Fruit fly (Drosophila melanogaster): ENCODE results near the gene Rpt2.

The Rpt2 gene

dm6 chr3R:23920874-23921539, 10.4 kb downstream of the Rpt2 start (continued):
- no peak for TF ChIP-seq hkb (optimal IDR thresholded peaks at IDR 0.05)
- no peak; the same call in 1 of the 2 replicates for TF ChIP-seq hkb (GFP tag; IDR thresholded peaks at IDR 0.05)
- no peak for TF ChIP-seq Hr78 (GFP tag; optimal IDR thresholded peaks at IDR 0.05)
- no peak for TF ChIP-seq CG7357 (GFP tag; IDR thresholded peaks at IDR 0.05)
- TF ChIP-seq CG12236 (GFP tag; optimal IDR thresholded peaks at IDR 0.05), result no peak
- no peak for TF ChIP-seq CG4282 (GFP tag; optimal IDR thresholded peaks at IDR 0.05)
- no peak for TF ChIP-seq CG3995 (GFP tag; optimal IDR thresholded peaks at IDR 0.05)
- peak; percentile 40 for TF ChIP-seq CG6765 (GFP tag; optimal IDR thresholded peaks at IDR 0.05)
- no peak for TF ChIP-seq Dfd (GFP tag; optimal IDR thresholded peaks at IDR 0.05)
- TF ChIP-seq br (optimal IDR thresholded peaks at IDR 0.05), result no peak
- TF ChIP-seq E2f1 (GFP tag; IDR thresholded peaks at IDR 0.05), result peak; percentile 56; the same call in 1 of the 2 replicates
- TF ChIP-seq unpg (GFP tag; optimal IDR thresholded peaks at IDR 0.05), result peak; percentile 43
- TF ChIP-seq zen2 (GFP tag; IDR thresholded peaks at IDR 0.05; ENCODE audit: partially characterized antibody), result no peak
- TF ChIP-seq fd102C (GFP tag; optimal IDR thresholded peaks at IDR 0.05), result no peak
- no peak for TF ChIP-seq lov (optimal IDR thresholded peaks at IDR 0.05)
- no peak for TF ChIP-seq lov (GFP tag; IDR thresholded peaks at IDR 0.05)
- TF ChIP-seq CG7786 (GFP tag; optimal IDR thresholded peaks at IDR 0.05), result peak; percentile 50
- TF ChIP-seq CG3838 (GFP tag; optimal IDR thresholded peaks at IDR 0.05), result no peak
- peak; percentile 31 for TF ChIP-seq CG12744 (GFP tag; optimal IDR thresholded peaks at IDR 0.05)
- peak; percentile 58 for TF ChIP-seq grau (tag; optimal IDR thresholded peaks at IDR 0.05)
- TF ChIP-seq ap (GFP tag; IDR thresholded peaks at IDR 0.05), result no peak
- no peak for TF ChIP-seq pros (GFP tag; optimal IDR thresholded peaks at IDR 0.05)
- no peak for TF ChIP-seq CG2129 (GFP tag; IDR thresholded peaks at IDR 0.05; ENCODE audit: partially characterized antibody)
- no peak for TF ChIP-seq pan (optimal IDR thresholded peaks at IDR 0.05)
- peak in 1 of 2 experiments; percentile 38 for TF ChIP-seq pan (GFP tag; optimal IDR thresholded peaks at IDR 0.05 in 1 of 2, IDR thresholded peaks at IDR 0.05 in 1 of 2)
- TF ChIP-seq trem (tag; optimal IDR thresholded peaks at IDR 0.05), result no peak
- peak; percentile 65 for TF ChIP-seq fu2 (GFP tag; optimal IDR thresholded peaks at IDR 0.05)
- TF ChIP-seq CG4707 (GFP tag; optimal IDR thresholded peaks at IDR 0.05), result no peak
- TF ChIP-seq Oaz (GFP tag; IDR thresholded peaks at IDR 0.05), result no peak
- peak; percentile 61 for TF ChIP-seq pho (GFP tag; optimal IDR thresholded peaks at IDR 0.05)
- TF ChIP-seq Dad (GFP tag; optimal IDR thresholded peaks at IDR 0.05), result peak; percentile 39
- no peak for TF ChIP-seq CG3065 (GFP tag; optimal IDR thresholded peaks at IDR 0.05)
- TF ChIP-seq CG2202 (tag; optimal IDR thresholded peaks at IDR 0.05), result no peak
- peak; percentile 2 for TF ChIP-seq pzg (GFP tag; optimal IDR thresholded peaks at IDR 0.05)
- TF ChIP-seq Ravus (GFP tag; IDR thresholded peaks at IDR 0.05), result no peak
- TF ChIP-seq CG14710 (tag; optimal IDR thresholded peaks at IDR 0.05), result no peak
- no peak for TF ChIP-seq Scr (GFP tag; IDR thresholded peaks at IDR 0.05; ENCODE audit: partially characterized antibody)
- peak; percentile 52 for TF ChIP-seq CG6689 (GFP tag; IDR thresholded peaks at IDR 0.05)
- no peak for TF ChIP-seq CG10274 (GFP tag; optimal IDR thresholded peaks at IDR 0.05)
- no peak for TF ChIP-seq CG12155 (GFP tag; optimal IDR thresholded peaks at IDR 0.05)
- no peak for TF ChIP-seq HLH4C (GFP tag; IDR thresholded peaks at IDR 0.05; ENCODE audit: partially characterized antibody)
- peak; percentile 55 for TF ChIP-seq tgo (GFP tag; IDR thresholded peaks at IDR 0.05)
- TF ChIP-seq gcm (GFP tag; optimal IDR thresholded peaks at IDR 0.05), result no peak
- TF ChIP-seq lab (GFP tag; optimal IDR thresholded peaks at IDR 0.05), result peak; percentile 83
- TF ChIP-seq az2 (GFP tag; optimal IDR thresholded peaks at IDR 0.05), result no peak
- TF ChIP-seq nom (GFP tag; optimal IDR thresholded peaks at IDR 0.05), result peak; percentile 58
- peak; percentile 78; the same call in 2 of the 3 replicates for TF ChIP-seq Dbx (GFP tag; IDR thresholded peaks at IDR 0.05)
- TF ChIP-seq otp (GFP tag; IDR thresholded peaks at IDR 0.05), result 0 out of 3 replicates have a peak, but pooled peaks have one; percentile 40
- peak; percentile 57 for TF ChIP-seq CG3847 (GFP tag; IDR thresholded peaks at IDR 0.05)
- TF ChIP-seq CG10431 (GFP tag; optimal IDR thresholded peaks at IDR 0.05), result no peak
- peak; percentile 71 for TF ChIP-seq gsb (GFP tag; IDR thresholded peaks at IDR 0.05)

Data from whole organism, embryonic.